Fruit fly (Drosophila melanogaster): ENCODE measurements around the gene CG12590.

Gene CG12590

dm6 chr3R:5209481-5209880 lies 50.1 kb downstream of the CG12590 start (continued):
- TF ChIP-seq CG2120 (GFP tag; optimal IDR thresholded peaks at IDR 0.05): no peak
- TF ChIP-seq Ets65A (GFP tag): peak; percentile 91
- no peak for TF ChIP-seq emc (GFP tag; optimal IDR thresholded peaks at IDR 0.05)
- no peak for TF ChIP-seq ac (GFP tag; optimal IDR thresholded peaks at IDR 0.05)
- TF ChIP-seq CG16813 (GFP tag; IDR thresholded peaks at IDR 0.05; ENCODE audit: partially characterized antibody): no peak
- TF ChIP-seq CG14710 (tag; optimal IDR thresholded peaks at IDR 0.05): peak; percentile 32
- TF ChIP-seq scrt (GFP tag; optimal IDR thresholded peaks at IDR 0.05): no peak
- TF ChIP-seq Side (GFP tag; optimal IDR thresholded peaks at IDR 0.05): no peak
- TF ChIP-seq Vsx1 (GFP tag; optimal IDR thresholded peaks at IDR 0.05): no peak
- TF ChIP-seq CG30020 (tag; optimal IDR thresholded peaks at IDR 0.05): no peak
- no peak for TF ChIP-seq kah (GFP tag; optimal IDR thresholded peaks at IDR 0.05)
- no peak for TF ChIP-seq MESR4 (GFP tag; optimal IDR thresholded peaks at IDR 0.05)
- no peak for TF ChIP-seq gsb (GFP tag; IDR thresholded peaks at IDR 0.05)
- TF ChIP-seq CG11456 (GFP tag; IDR thresholded peaks at IDR 0.05): no peak
- TF ChIP-seq Sox102F (GFP tag; optimal IDR thresholded peaks at IDR 0.05): peak; percentile 74
- no peak for TF ChIP-seq sna (GFP tag; IDR thresholded peaks at IDR 0.05; ENCODE audit: partially characterized antibody)
- no peak for TF ChIP-seq rib (GFP tag; IDR thresholded peaks at IDR 0.05)
- TF ChIP-seq CG3065 (GFP tag; optimal IDR thresholded peaks at IDR 0.05): no peak
- no peak for TF ChIP-seq pb (GFP tag; optimal IDR thresholded peaks at IDR 0.05)
- TF ChIP-seq jing (GFP tag; optimal IDR thresholded peaks at IDR 0.05): peak; percentile 19
- TF ChIP-seq CG10462 (GFP tag; optimal IDR thresholded peaks at IDR 0.05): no peak
- TF ChIP-seq wdn (GFP tag; IDR thresholded peaks at IDR 0.05): no peak
- no peak for TF ChIP-seq CG1832 (GFP tag; optimal IDR thresholded peaks at IDR 0.05)
- no peak for TF ChIP-seq ash1 (GFP tag; optimal IDR thresholded peaks at IDR 0.05)
- no peak for TF ChIP-seq CG17186 (GFP tag; optimal IDR thresholded peaks at IDR 0.05)
- TF ChIP-seq H15 (GFP tag; IDR thresholded peaks at IDR 0.05): peak; percentile 65; the same call in 2 of the 3 replicates
- no peak for TF ChIP-seq org-1 (GFP tag; optimal IDR thresholded peaks at IDR 0.05)
- peak; percentile 8 for TF ChIP-seq Sox100B (GFP tag; optimal IDR thresholded peaks at IDR 0.05)
- no peak for TF ChIP-seq CG14014 (GFP tag; IDR thresholded peaks at IDR 0.05)
- TF ChIP-seq CG9437 (GFP tag; optimal IDR thresholded peaks at IDR 0.05): peak; percentile 13
- peak; percentile 23 for TF ChIP-seq CoRest (tag; optimal IDR thresholded peaks at IDR 0.05)
- TF ChIP-seq HLHmδ (GFP tag; optimal IDR thresholded peaks at IDR 0.05): no peak
- no peak for TF ChIP-seq Trl (optimal IDR thresholded peaks at IDR 0.05)
- TF ChIP-seq Trl (GFP tag; optimal IDR thresholded peaks at IDR 0.05): no peak
- TF ChIP-seq shn (GFP tag; optimal IDR thresholded peaks at IDR 0.05): no peak
- TF ChIP-seq vnd (GFP tag; IDR thresholded peaks at IDR 0.05; ENCODE audit: partially characterized antibody): no peak
- no peak for TF ChIP-seq knrl (GFP tag; IDR thresholded peaks at IDR 0.05; ENCODE audit: partially characterized antibody)
- no peak for TF ChIP-seq nau (GFP tag; optimal IDR thresholded peaks at IDR 0.05)
- TF ChIP-seq CG12071 (GFP tag; optimal IDR thresholded peaks at IDR 0.05): no peak
- no peak for TF ChIP-seq Hand (GFP tag; optimal IDR thresholded peaks at IDR 0.05)
- TF ChIP-seq CG15073 (GFP tag; optimal IDR thresholded peaks at IDR 0.05): no peak
- TF ChIP-seq CG6272 (GFP tag; IDR thresholded peaks at IDR 0.05): no peak
- TF ChIP-seq CG31224 (GFP tag; IDR thresholded peaks at IDR 0.05): no peak
- no peak for TF ChIP-seq crc (GFP tag; optimal IDR thresholded peaks at IDR 0.05)
- no peak for TF ChIP-seq YL-1 (GFP tag; optimal IDR thresholded peaks at IDR 0.05)
- peak in 1 of 3 experiments; percentile 0 for TF ChIP-seq Stat92E (GFP tag; optimal IDR thresholded peaks at IDR 0.05)
- TF ChIP-seq esg (GFP tag; conservative IDR thresholded peaks at IDR 0.05): peak; percentile 37; the same call in 1 of the 2 replicates
- peak; percentile 66 for TF ChIP-seq fd96Cb (tag; optimal IDR thresholded peaks at IDR 0.05)
- TF ChIP-seq eyg (GFP tag; optimal IDR thresholded peaks at IDR 0.05): no peak
- no peak for TF ChIP-seq CG34224 (GFP tag; IDR thresholded peaks at IDR 0.05; ENCODE audit: partially characterized antibody)
- no peak for TF ChIP-seq CG33557 (GFP tag; optimal IDR thresholded peaks at IDR 0.05)
